Fruit fly (Drosophila melanogaster) whole organism, embryonic: ENCODE measurements around the gene CG13461.

ENCODE experiments used
- Ada2b ChIP-seq: fragments of 200-800 bp; sonication (Bioruptor generic); IDR thresholded peaks from 2 replicates; pipeline ENCODE4 v1.3.6; 2022; ENCODE audit warnings: missing biosample characterization, missing genetic modification characterization
- CG10431 ChIP-seq: fragments of 200-800 bp; sonication (Bioruptor generic); optimal IDR thresholded peaks from 3 replicates; lab custom pipeline; 2018; ENCODE audit warnings: missing biosample characterization, mild to moderate bottlenecking, missing genetic modification characterization
- CG11723 ChIP-seq: fragments of 200-800 bp; sonication (Bioruptor generic); optimal IDR thresholded peaks from 2 replicates; lab custom pipeline; 2017; ENCODE audit warnings: missing biosample characterization, mild to moderate bottlenecking, missing genetic modification characterization
- CG12391 ChIP-seq: fragments of 200-800 bp; sonication (Bioruptor generic); optimal IDR thresholded peaks from 3 replicates; lab custom pipeline; 2018; ENCODE audit warnings: missing biosample characterization, mild to moderate bottlenecking, missing genetic modification characterization, moderate library complexity
- CG12659 ChIP-seq: fragments of 200-800 bp; sonication (Bioruptor generic); optimal IDR thresholded peaks from 3 replicates; lab custom pipeline; 2017; ENCODE audit warnings: mild to moderate bottlenecking, missing biosample characterization, missing genetic modification reagents, missing genetic modification characterization
- CG12942 ChIP-seq: fragments of 200-800 bp; sonication (Bioruptor generic); optimal IDR thresholded peaks from 3 replicates; lab custom pipeline; 2016; ENCODE audit warnings: missing biosample characterization, missing genetic modification characterization
- CG13287 ChIP-seq: fragments of 200-800 bp; sonication (Bioruptor generic); IDR thresholded peaks from 2 replicates; pipeline ENCODE4 v1.3.6; 2022; ENCODE audit warnings: missing biosample characterization, missing genetic modification characterization; ENCODE audit not compliant: partially characterized antibody
- CG13296 ChIP-seq: fragments of 200-800 bp; sonication (Bioruptor generic); optimal IDR thresholded peaks from 3 replicates; lab custom pipeline; 2018; ENCODE audit warnings: missing biosample characterization, mild to moderate bottlenecking, missing genetic modification characterization
- CG13624 ChIP-seq: fragments of 200-800 bp; sonication (Bioruptor generic); optimal IDR thresholded peaks from 2 replicates; lab custom pipeline; 2016; ENCODE audit warnings: missing biosample characterization, missing genetic modification characterization
- CG13894 ChIP-seq: fragments of 200-800 bp; sonication (Bioruptor generic); optimal IDR thresholded peaks from 3 replicates; lab custom pipeline; 2018; ENCODE audit warnings: missing biosample characterization, mild to moderate bottlenecking, missing genetic modification characterization, moderate library complexity
- CG14965 ChIP-seq: fragments of 200-800 bp; sonication (Bioruptor generic); optimal IDR thresholded peaks from 2 replicates; lab custom pipeline; 2016; ENCODE audit warnings: missing biosample characterization, missing genetic modification characterization, borderline replicate concordance
- CG15011 ChIP-seq: fragments of 200-800 bp; sonication (Bioruptor generic); optimal IDR thresholded peaks from 3 replicates; lab custom pipeline; 2018; ENCODE audit warnings: missing biosample characterization, mild to moderate bottlenecking, missing genetic modification characterization
- CG17802 ChIP-seq: fragments of 200-800 bp; sonication (Bioruptor generic); optimal IDR thresholded peaks from 2 replicates; lab custom pipeline; 2018; ENCODE audit warnings: missing biosample characterization, mild to moderate bottlenecking, missing genetic modification characterization, moderate library complexity
- CG4617 ChIP-seq: fragments of 200-800 bp; sonication (Bioruptor generic); optimal IDR thresholded peaks from 3 replicates; lab custom pipeline; 2016; ENCODE audit warnings: missing biosample characterization, missing genetic modification characterization, borderline replicate concordance
- CG4820 ChIP-seq: fragments of 200-800 bp; sonication (Bioruptor generic); optimal IDR thresholded peaks from 3 replicates; lab custom pipeline; 2016; ENCODE audit warnings: missing biosample characterization, missing genetic modification characterization
- CG6791 ChIP-seq: fragments of 200-800 bp; sonication (Bioruptor generic); IDR thresholded peaks from 3 replicates; pipeline ENCODE4 v1.3.6; 2022; ENCODE audit warnings: missing biosample characterization, missing genetic modification characterization; ENCODE audit not compliant: partially characterized antibody
- CG9797 ChIP-seq: fragments of 200-800 bp; sonication (Bioruptor generic); optimal IDR thresholded peaks from 3 replicates; lab custom pipeline; 2018; ENCODE audit warnings: missing biosample characterization, mild to moderate bottlenecking, missing genetic modification characterization
- CG9932 ChIP-seq: fragments of 200-800 bp; sonication (Bioruptor generic); IDR thresholded peaks from 2 replicates; pipeline ENCODE4 v1.3.6; 2022; ENCODE audit warnings: missing biosample characterization, missing genetic modification characterization
- Gsc ChIP-seq: fragments of 200-800 bp; sonication (Bioruptor generic); IDR thresholded peaks from 2 replicates; pipeline ENCODE4 v1.3.6; 2022; ENCODE audit warnings: missing biosample characterization, missing genetic modification characterization
- HLH4C ChIP-seq: fragments of 200-800 bp; sonication (Bioruptor generic); IDR thresholded peaks from 3 replicates; pipeline ENCODE4 v1.3.6; 2022; ENCODE audit warnings: missing biosample characterization, missing genetic modification characterization; ENCODE audit not compliant: partially characterized antibody
- Hr78 ChIP-seq, 2 experiments: fragments of 200-800 bp in 1 of 2; fragments of >200 bp in 1 of 2; sonication (Bioruptor generic) in 1 of 2; optimal IDR thresholded peaks; 2 replicates each; lab custom pipeline; 2017 to 2019; ENCODE audit warnings: missing biosample characterization in 2 of 2, missing genetic modification characterization in 2 of 2, mild to moderate bottlenecking in 1 of 2, moderate library complexity in 1 of 2
- Jarid2 ChIP-seq: fragments of 200-800 bp; sonication (Bioruptor generic); optimal IDR thresholded peaks from 3 replicates; lab custom pipeline; 2017; ENCODE audit warnings: mild to moderate bottlenecking, missing biosample characterization, missing genetic modification reagents, missing genetic modification characterization
- Myb ChIP-seq: fragments of 200-800 bp; sonication (Bioruptor generic); optimal IDR thresholded peaks from 2 replicates; lab custom pipeline; 2016; ENCODE audit warnings: missing biosample characterization, missing genetic modification characterization
- NfI ChIP-seq: fragments of 200-800 bp; sonication (Bioruptor generic); optimal IDR thresholded peaks from 3 replicates; lab custom pipeline; 2018; ENCODE audit warnings: missing biosample characterization, mild to moderate bottlenecking, missing genetic modification characterization, moderate library complexity
- Oli ChIP-seq: fragments of 200-800 bp; sonication (Bioruptor generic); optimal IDR thresholded peaks from 2 replicates; lab custom pipeline; 2018; ENCODE audit warnings: missing biosample characterization, mild to moderate bottlenecking, missing genetic modification characterization, moderate library complexity
- Rfx ChIP-seq: fragments of 200-800 bp; sonication (Bioruptor generic); IDR thresholded peaks from 2 replicates; pipeline ENCODE4 v1.3.6; 2022; ENCODE audit warnings: missing biosample characterization, missing genetic modification characterization
- Sox100B ChIP-seq: fragments of 200-800 bp; sonication (Bioruptor generic); optimal IDR thresholded peaks from 3 replicates; lab custom pipeline; 2018; ENCODE audit warnings: missing biosample characterization, mild to moderate bottlenecking, missing genetic modification characterization
- Xbp1 ChIP-seq: fragments of 200-800 bp; sonication (Bioruptor generic); optimal IDR thresholded peaks from 3 replicates; lab custom pipeline; 2016; ENCODE audit warnings: missing biosample characterization, mild to moderate bottlenecking, missing genetic modification characterization
- ac ChIP-seq: fragments of 200-800 bp; sonication (Bioruptor generic); optimal IDR thresholded peaks from 3 replicates; lab custom pipeline; 2017; ENCODE audit warnings: missing biosample characterization, mild to moderate bottlenecking, missing genetic modification characterization
- bigmax ChIP-seq: fragments of 200-800 bp; sonication (Bioruptor generic); optimal IDR thresholded peaks from 2 replicates; lab custom pipeline; 2018; ENCODE audit warnings: missing biosample characterization, mild to moderate bottlenecking, missing genetic modification characterization
- bsh ChIP-seq, 2 experiments: fragments of 200-800 bp; sonication (Bioruptor generic); optimal IDR thresholded peaks; 2 replicates each; lab custom pipeline; 2017 to 2018; ENCODE audit warnings: mild to moderate bottlenecking in 2 of 2, missing biosample characterization in 2 of 2, missing genetic modification characterization in 2 of 2, moderate library complexity in 1 of 2
- cad ChIP-seq: fragments of >200 bp; optimal IDR thresholded peaks from 2 replicates; lab custom pipeline; 2017; ENCODE audit warnings: missing biosample characterization, missing genetic modification characterization
- cato ChIP-seq: fragments of 200-800 bp; sonication (Bioruptor generic); optimal IDR thresholded peaks from 2 replicates; lab custom pipeline; 2016; ENCODE audit warnings: missing biosample characterization, missing genetic modification characterization, borderline replicate concordance
- cwo ChIP-seq: fragments of 200-800 bp; sonication (Bioruptor generic); optimal IDR thresholded peaks from 3 replicates; lab custom pipeline; 2017; ENCODE audit warnings: missing biosample characterization, missing genetic modification characterization, mild to moderate bottlenecking, moderate library complexity, missing genetic modification reagents
- dm ChIP-seq: fragments of 200-800 bp; sonication (Bioruptor generic); optimal IDR thresholded peaks from 3 replicates; lab custom pipeline; 2016; ENCODE audit warnings: missing biosample characterization, missing genetic modification characterization
- dpn ChIP-seq, 2 experiments: fragments of 200-800 bp; sonication (Bioruptor generic); optimal IDR thresholded peaks; 3 replicates each; lab custom pipeline; 2016; ENCODE audit warnings: missing biosample characterization in 2 of 2, missing genetic modification characterization in 2 of 2
- emc ChIP-seq: fragments of 200-800 bp; sonication (Bioruptor generic); optimal IDR thresholded peaks from 2 replicates; lab custom pipeline; 2016; ENCODE audit warnings: missing biosample characterization, missing genetic modification characterization
- ems ChIP-seq: fragments of 200-800 bp; sonication (Bioruptor generic); optimal IDR thresholded peaks from 3 replicates; lab custom pipeline; 2016; ENCODE audit warnings: missing biosample characterization, missing genetic modification characterization
- fru ChIP-seq: fragments of >200 bp; optimal IDR thresholded peaks from 2 replicates; lab custom pipeline; 2017
- her ChIP-seq: fragments of 200-800 bp; sonication (Bioruptor generic); optimal IDR thresholded peaks from 2 replicates; lab custom pipeline; 2016; ENCODE audit warnings: missing biosample characterization, missing genetic modification characterization
- jumu ChIP-seq: fragments of 200-800 bp; sonication (Bioruptor generic); optimal IDR thresholded peaks from 3 replicates; lab custom pipeline; 2016; ENCODE audit warnings: missing biosample characterization, missing genetic modification characterization
- lab ChIP-seq: fragments of 200-800 bp; sonication (Bioruptor generic); optimal IDR thresholded peaks from 3 replicates; lab custom pipeline; 2017; ENCODE audit warnings: missing biosample characterization, missing genetic modification characterization, mild to moderate bottlenecking, moderate library complexity, missing genetic modification reagents
- peb ChIP-seq: fragments of 200-800 bp; sonication (Bioruptor generic); IDR thresholded peaks from 2 replicates; pipeline ENCODE4 v1.3.6; 2022; ENCODE audit warnings: missing biosample characterization, missing genetic modification characterization
- prd ChIP-seq, 3 experiments: fragments of >200 bp in 2 of 3; fragments of 200-800 bp in 1 of 3; sonication (Bioruptor generic) in 1 of 3; optimal IDR thresholded peaks in 2 of 3; IDR thresholded peaks in 1 of 3; 2 replicates in 2 of 3; 3 replicates in 1 of 3; pipeline versions ENCODE4 v1.3.6 to Lab custom; 2017 to 2022; ENCODE audit warnings: missing biosample characterization in 1 of 3, missing genetic modification characterization in 1 of 3
- schlank ChIP-seq: fragments of 200-800 bp; sonication (Bioruptor generic); optimal IDR thresholded peaks from 2 replicates; lab custom pipeline; 2018; ENCODE audit warnings: missing biosample characterization, mild to moderate bottlenecking, missing genetic modification characterization
- sens-2 ChIP-seq: fragments of 200-800 bp; sonication (Bioruptor generic); IDR thresholded peaks from 2 replicates; pipeline ENCODE4 v1.3.6; 2022; ENCODE audit warnings: missing biosample characterization, missing genetic modification characterization

The CG13461 gene

dm6 chr3L:15098659-15099512 is 46.6 kb upstream of the CG13461 start (continued):
- TF ChIP-seq Hr78 (GFP tag; optimal IDR thresholded peaks at IDR 0.05; lab: Kevin White, UChicago): peak in 1 of 2 experiments; percentile 81
- peak; percentile 43 for TF ChIP-seq Jarid2 (GFP tag; lab: Kevin White, UChicago)
- no peak for TF ChIP-seq CG13624 (GFP tag; lab: Kevin White, UChicago)
- TF ChIP-seq CG9932 (GFP tag; lab: Robert Waterston, UW): peak; percentile 52; the same call in 1 of the 2 replicates
- no peak for TF ChIP-seq cad (GFP tag; lab: Kevin White, UChicago)
- peak; percentile 82 for TF ChIP-seq Ada2b (GFP tag; lab: Robert Waterston, UW)
- peak; percentile 95 for TF ChIP-seq Sox100B (GFP tag; lab: Kevin White, UChicago)
- TF ChIP-seq cwo (GFP tag; lab: Kevin White, UChicago): peak; percentile 92
- TF ChIP-seq sens-2 (GFP tag; lab: Robert Waterston, UW): 0 out of 2 replicates have a peak, but pooled peaks have one; percentile 5
- TF ChIP-seq CG10431: peak; percentile 58
- TF ChIP-seq Gsc: no peak
- TF ChIP-seq CG6791: no peak
- peak; percentile 53 to 89 for TF ChIP-seq bsh (GFP tag; optimal IDR thresholded peaks at IDR 0.05; lab: Kevin White, UChicago)
- peak; percentile 69 for TF ChIP-seq CG15011 (GFP tag; lab: Kevin White, UChicago)
- no peak for TF ChIP-seq HLH4C (GFP tag; lab: Robert Waterston, UW)
- peak; percentile 3 for TF ChIP-seq jumu
- TF ChIP-seq lab (GFP tag; lab: Kevin White, UChicago): peak; percentile 90
- TF ChIP-seq CG13296: peak; percentile 95
- TF ChIP-seq CG13894: peak; percentile 87
- TF ChIP-seq schlank (tag; lab: Kevin White, UChicago): peak; percentile 24
- no peak for TF ChIP-seq ems (GFP tag; lab: Kevin White, UChicago)
- TF ChIP-seq fru (lab: Kevin White, UChicago): no peak
- TF ChIP-seq CG11723 (GFP tag; lab: Kevin White, UChicago): peak; percentile 63

DNA sequence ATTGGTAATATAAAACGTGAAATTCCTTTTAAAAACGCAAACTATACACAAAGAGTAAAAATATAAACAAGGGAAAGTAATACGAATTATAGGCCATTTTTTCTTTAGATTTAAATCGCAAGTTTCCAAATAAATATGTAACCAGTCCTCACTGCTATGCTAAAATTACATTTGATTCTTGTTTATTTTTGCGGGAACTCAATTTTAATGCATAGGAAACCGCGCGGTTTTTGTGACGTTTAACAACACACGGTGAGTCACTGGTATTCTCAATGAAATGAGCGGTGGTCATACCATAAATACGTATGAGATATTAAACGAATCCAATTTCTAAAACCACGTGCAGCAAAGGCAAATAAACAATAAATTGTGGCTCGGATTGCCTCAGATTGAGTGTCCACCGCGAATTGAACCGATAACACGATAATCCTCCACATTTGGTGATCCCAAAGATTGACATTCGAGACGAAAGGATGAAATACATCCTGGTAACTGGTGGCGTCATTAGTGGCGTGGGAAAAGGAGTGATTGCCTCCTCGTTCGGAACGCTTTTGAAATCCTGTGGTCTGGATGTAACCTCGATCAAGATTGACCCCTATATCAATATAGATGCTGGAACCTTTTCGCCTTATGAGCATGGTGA is 45.7 kb upstream of the CG13461 start, which contains the start of gene Ctps:
Ctps (plus strand) TSS at position 37 of the 643 bp plus-strand sequence.
- TF ChIP-seq cato (GFP tag; lab: Kevin White, UChicago): no peak
- TF ChIP-seq CG9797: peak; percentile 65
- no peak for TF ChIP-seq Xbp1 (GFP tag; lab: Kevin White, UChicago)
- TF ChIP-seq CG13287: peak; percentile 14; the same call in 1 of the 2 replicates
- no peak for TF ChIP-seq CG14965 (GFP tag; lab: Kevin White, UChicago)
- TF ChIP-seq dm: peak; percentile 76
- no peak for TF ChIP-seq prd (optimal IDR thresholded peaks at IDR 0.05; lab: Kevin White, UChicago)
- 0 out of 3 replicates have a peak, but pooled peaks have one; percentile 19 for TF ChIP-seq prd (GFP tag; IDR thresholded peaks at IDR 0.05; lab: Robert Waterston, UW)
- TF ChIP-seq emc (GFP tag; lab: Kevin White, UChicago): no peak
- peak; percentile 45 for TF ChIP-seq NfI
- TF ChIP-seq CG12391 (tag; lab: Kevin White, UChicago): peak; percentile 41
- peak; percentile 24 for TF ChIP-seq CG12659 (GFP tag; lab: Kevin White, UChicago)
- no peak for TF ChIP-seq CG4820 (GFP tag; lab: Kevin White, UChicago)
- TF ChIP-seq her (GFP tag; lab: Kevin White, UChicago): peak; percentile 50
- peak; percentile 10 for TF ChIP-seq Sox100B (GFP tag; lab: Kevin White, UChicago)
- peak; percentile 33; the same call in 1 of the 2 replicates for TF ChIP-seq Rfx (GFP tag; lab: Robert Waterston, UW)
- no peak for TF ChIP-seq CG12942 (GFP tag; lab: Kevin White, UChicago)
- TF ChIP-seq Myb: peak; percentile 43
- TF ChIP-seq CG4617: peak; percentile 38
- peak in 1 of 2 experiments; percentile 5 for TF ChIP-seq dpn (GFP tag; optimal IDR thresholded peaks at IDR 0.05; lab: Kevin White, UChicago)
- TF ChIP-seq CG17802 (tag; lab: Kevin White, UChicago): peak; percentile 7
- TF ChIP-seq ac: no peak
- no peak for TF ChIP-seq Oli
- 0 out of 2 replicates have a peak, but pooled peaks have one; percentile 16 for TF ChIP-seq peb (GFP tag; lab: Robert Waterston, UW)
- peak; percentile 6 for TF ChIP-seq bigmax (GFP tag; lab: Kevin White, UChicago)
